Fruit fly (Drosophila melanogaster) S2 (cell line): ENCODE data around the gene CG9782.
A peak's percentile ranks its signal among the peaks of the same experiment; 100 is the strongest.

Experiments used
- CG8478 ChIP-seq: fragments of >200 bp; optimal IDR thresholded peaks from 2 replicates; lab custom pipeline; 2018
- CTCF ChIP-seq, 2 experiments: fragments of >200 bp; optimal IDR thresholded peaks; 2 replicates each; lab custom pipeline; 2018

The CG9782 gene

DNA sequence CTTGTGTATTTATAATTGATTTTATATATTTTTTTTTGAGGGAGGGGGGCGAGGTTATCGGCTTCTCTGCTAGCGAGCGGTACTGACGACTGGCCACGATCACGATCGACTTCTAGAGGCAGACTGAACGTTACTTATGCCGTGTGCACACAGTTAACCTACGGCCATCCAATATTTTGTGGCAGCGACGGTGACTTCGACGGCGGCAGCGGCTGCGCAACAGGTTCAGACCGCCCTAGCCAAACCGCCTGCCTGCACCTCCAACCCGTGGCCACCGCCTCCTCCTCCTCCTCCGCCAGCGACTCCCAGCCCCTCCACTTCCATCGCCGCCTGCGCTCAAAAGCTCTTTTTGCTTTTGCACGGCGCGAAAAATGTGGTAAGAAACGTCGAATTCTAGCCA is at the start of gene CG9782:
Gene CG9782 (minus strand): TSS at position 128 of the 400 bp plus-strand sequence.
- TF ChIP-seq CG8478 = no peak
- no peak for TF ChIP-seq CTCF (optimal IDR thresholded peaks at IDR 0.05; lab: Kevin White, UChicago)

- TF ChIP-seq CG8478 (no peak), CTCF (optimal IDR thresholded peaks at IDR 0.05; lab: Kevin White, UChicago) (no peak)
These were observed 49.5 kb upstream of the CG9782 start for dm6 chrX:16670691-16671481.

DNA sequence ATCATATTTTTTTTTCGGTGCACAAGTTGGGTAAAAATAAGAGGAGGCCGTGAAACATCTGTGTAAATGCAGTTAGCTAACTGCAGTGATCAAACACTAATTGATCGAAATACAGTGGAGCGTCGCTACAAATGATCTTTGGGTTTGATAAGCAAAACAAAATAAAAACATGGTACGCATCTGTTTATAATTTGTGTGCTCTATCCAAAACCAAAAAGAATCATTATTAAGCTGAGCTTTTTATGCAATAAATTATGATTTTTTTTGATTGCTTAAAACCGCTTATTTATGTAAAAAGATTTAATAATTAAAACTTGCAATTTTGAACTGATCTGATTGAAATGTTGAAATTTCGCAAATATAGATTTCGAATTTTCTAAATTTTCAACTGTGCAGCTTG is 48.9 kb upstream of the CG9782 start:
- TF ChIP-seq CTCF (optimal IDR thresholded peaks at IDR 0.05; lab: Kevin White, UChicago) (no peak), CG8478 (no peak)

DNA sequence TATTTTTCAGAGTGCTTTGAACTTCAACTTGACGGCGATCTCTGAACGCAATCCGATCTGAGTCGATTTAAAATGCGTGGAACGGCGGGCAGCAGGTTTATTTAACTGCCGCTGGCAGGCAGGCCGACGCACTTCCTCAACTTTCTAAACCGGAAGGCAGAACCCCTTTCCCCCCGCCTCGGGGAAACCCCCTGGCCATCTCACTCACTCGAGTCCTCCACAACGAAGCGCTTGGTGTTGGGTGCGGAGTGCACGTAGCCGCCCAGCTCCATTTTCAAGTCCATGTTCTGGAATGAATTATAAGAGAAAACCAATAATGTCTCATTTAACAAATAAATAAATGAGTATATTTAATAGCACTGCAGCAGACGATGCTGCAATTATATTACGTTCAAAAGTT is 48.5 kb upstream of the CG9782 start:
- TF ChIP-seq CTCF (optimal IDR thresholded peaks at IDR 0.05; lab: Kevin White, UChicago) (no peak), CG8478 (no peak)

DNA sequence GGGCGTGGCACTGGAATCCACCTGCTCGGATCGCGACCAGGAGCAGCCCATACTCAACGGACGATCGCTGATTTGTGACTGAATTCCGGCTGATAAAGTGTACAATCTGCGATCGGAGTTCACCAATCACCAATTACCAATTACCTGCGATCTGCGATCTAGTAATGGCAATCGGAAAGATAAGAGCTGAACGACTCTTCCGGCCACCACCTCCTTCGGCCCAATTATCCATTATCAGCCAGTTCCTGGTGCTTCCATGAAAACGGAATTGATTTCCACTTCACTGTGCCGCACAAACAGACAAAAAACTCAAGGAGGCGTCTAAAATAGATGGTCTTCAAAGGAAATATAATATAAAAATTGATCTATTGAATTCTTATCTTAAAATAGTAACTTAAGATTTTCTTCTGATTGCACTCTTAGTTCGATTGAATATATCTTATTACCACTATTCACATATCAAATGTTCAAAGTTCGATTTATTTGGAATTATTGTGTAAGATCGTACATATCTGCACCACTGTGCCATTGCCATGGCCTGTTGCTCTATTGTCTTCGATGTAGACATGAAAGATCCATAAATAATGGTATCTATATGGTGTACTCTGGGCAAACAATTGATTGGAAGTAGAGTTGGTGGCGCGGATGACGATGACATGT is 43.1 kb upstream of the CG9782 start, which contains the start of gene CG15865:
Gene CG15865 (minus strand): TSS at position 51 of the 660 bp plus-strand sequence.
- TF ChIP-seq CTCF (optimal IDR thresholded peaks at IDR 0.05; lab: Kevin White, UChicago) = no peak
- TF ChIP-seq CG8478 = no peak

- TF ChIP-seq CTCF (optimal IDR thresholded peaks at IDR 0.05; lab: Kevin White, UChicago) = no peak
- no peak for TF ChIP-seq CG8478
These were observed 39.2 kb upstream of the CG9782 start for dm6 chrX:16660632-16661031.

- TF ChIP-seq CG8478 (no peak), CTCF (optimal IDR thresholded peaks at IDR 0.05; lab: Kevin White, UChicago) (no peak)
These were observed 34.4 kb upstream of the CG9782 start for dm6 chrX:16655724-16656235.

DNA sequence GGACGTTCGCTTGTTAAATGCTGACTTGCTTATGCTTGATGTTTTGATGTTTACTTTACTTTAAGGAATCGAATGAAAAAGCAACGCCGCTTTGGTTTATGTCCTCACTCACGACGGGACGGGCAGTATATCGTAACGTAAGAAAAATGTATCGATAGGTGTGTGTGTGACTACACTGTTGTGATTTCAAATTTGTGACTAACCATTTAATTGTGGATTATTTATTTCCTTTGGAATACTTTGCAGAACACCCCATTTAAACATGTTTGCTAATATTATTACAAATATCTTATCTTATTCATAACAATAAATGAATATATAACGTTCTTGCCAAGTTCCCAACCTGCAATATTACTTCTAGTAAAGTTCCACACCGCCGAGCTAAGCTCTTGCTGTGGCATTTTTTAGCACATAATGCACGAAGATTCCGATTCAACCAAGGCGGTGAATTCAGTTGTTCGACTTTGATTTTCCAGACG is 33.6 kb upstream of the CG9782 start, which contains the start of the genes Nemp and r:
Gene Nemp (minus strand): TSS at position 85 of the 479 bp plus-strand sequence.
Gene r (plus strand): TSS at position 429 of the 479 bp plus-strand sequence.
- no peak for TF ChIP-seq CG8478
- peak in 1 of 2 experiments; percentile 1 for TF ChIP-seq CTCF (optimal IDR thresholded peaks at IDR 0.05; lab: Kevin White, UChicago)

dm6 chrX:16651625-16652024 is 30.2 kb upstream of the CG9782 start:
- no peak for TF ChIP-seq CG8478
- no peak for TF ChIP-seq CTCF (optimal IDR thresholded peaks at IDR 0.05; lab: Kevin White, UChicago)

DNA sequence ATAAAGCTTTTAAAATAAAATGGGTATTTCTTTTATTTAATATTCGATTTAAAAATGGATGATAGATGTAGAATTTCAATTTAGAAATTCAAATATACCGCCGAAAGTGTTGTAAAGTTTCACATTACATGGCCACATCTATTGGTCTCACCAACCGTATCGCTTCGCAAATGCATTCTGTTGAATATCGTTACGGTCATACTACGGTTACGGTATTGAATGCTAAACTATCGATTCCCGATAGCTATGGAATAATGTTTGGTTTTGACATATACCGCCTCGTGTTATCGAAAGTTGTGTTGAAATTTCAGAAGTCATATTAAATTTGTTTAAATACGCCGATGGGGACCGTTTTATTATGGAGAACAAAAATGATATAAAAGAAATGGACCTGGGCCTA is 29.7 kb upstream of the CG9782 start, which contains the start of the genes CG32573 and CG42512:
Gene CG32573 (plus strand): TSS at position 279 of the 400 bp plus-strand sequence.
Gene CG42512 (plus strand): TSS at position 279 of the 400 bp plus-strand sequence.
- TF ChIP-seq CTCF (optimal IDR thresholded peaks at IDR 0.05; lab: Kevin White, UChicago) (no peak), CG8478 (no peak)

DNA sequence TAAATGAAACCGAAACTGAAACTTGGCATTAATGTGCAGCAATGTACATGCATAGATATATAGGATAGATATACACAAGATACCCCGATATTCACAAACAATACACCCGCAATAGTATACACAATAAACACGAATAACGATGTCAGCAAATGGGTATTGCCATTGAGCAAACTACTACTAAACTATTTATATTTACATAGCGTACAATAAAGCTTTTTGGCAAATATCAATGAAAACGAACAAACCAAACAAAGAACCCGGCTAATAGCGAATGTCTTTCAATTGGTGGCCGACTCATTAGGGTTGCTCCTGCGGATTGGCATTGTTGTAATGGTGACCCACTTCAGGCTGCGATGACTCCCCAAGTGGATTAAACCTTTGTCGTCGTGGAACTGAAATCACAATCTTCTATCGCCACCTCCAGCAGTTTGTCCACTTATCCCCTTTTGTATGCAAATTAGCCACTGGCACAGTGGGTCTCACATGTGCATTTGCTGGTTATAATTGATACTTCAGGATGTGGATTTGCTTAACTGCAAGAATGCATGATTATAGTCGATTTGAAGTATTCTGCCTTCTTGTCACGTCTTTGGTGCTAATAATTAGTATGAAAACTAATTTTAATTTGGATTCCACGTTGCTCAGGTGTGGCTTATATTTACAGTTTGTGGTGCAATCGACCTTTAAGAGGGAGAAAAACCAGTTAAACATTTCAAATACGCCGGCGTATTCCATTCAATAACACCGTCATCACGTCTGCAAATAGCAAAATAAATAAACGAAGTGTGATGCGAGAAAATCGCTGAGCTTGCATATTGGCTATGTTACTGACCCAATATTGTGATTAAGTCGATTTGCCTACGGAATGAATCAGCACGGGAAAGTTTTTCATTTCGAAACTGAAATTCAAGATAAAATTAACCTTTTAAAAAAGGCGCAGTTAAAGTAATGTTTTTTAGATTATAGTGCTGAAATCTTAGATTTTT is 29.0 kb upstream of the CG9782 start:
- TF ChIP-seq CG8478 = no peak
- TF ChIP-seq CTCF (optimal IDR thresholded peaks at IDR 0.05; lab: Kevin White, UChicago) = no peak

DNA sequence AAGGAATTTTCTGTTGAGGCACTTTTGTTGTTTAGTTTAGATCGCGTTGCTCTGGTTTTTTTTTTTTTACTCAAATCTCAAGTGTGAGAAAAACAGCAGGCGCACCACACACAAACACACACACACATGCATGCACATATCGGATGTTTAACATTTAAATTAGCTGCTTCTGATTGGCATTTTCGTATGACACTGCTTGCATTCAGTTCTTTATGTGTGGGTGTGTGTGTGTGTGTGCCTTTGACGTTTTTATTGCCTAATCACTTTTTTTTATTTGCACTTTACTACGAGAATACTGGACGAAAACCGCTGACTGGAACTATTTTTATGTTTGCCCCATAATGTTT is 27.0 kb upstream of the CG9782 start:
- TF ChIP-seq CTCF (optimal IDR thresholded peaks at IDR 0.05; lab: Kevin White, UChicago) (no peak), CG8478 (no peak)

DNA sequence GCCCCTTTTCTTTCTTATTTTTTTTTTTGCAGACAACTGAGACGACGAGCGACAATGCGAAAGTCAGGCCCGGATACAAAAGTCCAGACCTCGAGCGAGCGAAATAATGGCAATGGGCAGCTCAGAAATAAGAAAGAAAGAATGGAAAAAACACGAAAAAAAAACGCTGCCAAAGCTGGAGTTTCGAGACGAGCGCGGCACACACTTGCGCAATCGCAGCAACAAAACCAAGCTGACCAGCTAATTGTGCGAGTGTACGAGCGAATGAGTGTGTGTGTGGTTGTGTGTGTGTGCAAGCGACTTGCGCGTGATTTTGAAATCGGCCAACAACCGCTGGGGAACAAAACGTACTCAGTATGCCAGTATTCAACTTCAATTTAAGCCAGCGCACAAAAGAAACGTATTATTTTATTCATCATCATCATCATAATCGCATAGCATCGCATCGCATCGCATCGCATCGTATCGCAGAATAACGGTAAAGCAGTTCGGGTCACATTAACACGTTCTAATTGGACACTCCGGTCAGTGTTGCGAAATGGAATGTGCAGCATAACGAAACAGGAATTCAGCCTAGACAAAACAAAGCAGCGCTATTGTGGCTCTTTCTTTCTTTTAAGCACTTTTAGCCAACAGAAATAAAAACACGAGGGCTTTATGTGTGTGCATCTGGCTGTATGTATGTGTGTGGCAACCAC is 26.5 kb upstream of the CG9782 start:
- TF ChIP-seq CG8478 (no peak), CTCF (optimal IDR thresholded peaks at IDR 0.05; lab: Kevin White, UChicago) (no peak)

dm6 chrX:16647092-16647632 is 25.8 kb upstream of the CG9782 start:
- TF ChIP-seq CG8478 = no peak
- TF ChIP-seq CTCF (optimal IDR thresholded peaks at IDR 0.05; lab: Kevin White, UChicago) = no peak
